Worm (Caenorhabditis elegans) whole organism, L1 larva: ENCODE results near the gene C15H11.10.

Source experiments
- C04F5.9 ChIP-seq: sonication (generic microtip); optimal IDR thresholded peaks from 2 replicates; lab custom pipeline; 2016; ENCODE audit warnings: missing genetic modification characterization, missing compliant biosample characterization
- C34B4.2 ChIP-seq: sonication (generic microtip); optimal IDR thresholded peaks from 2 replicates; lab custom pipeline; 2017; ENCODE audit warnings: mild to moderate bottlenecking, missing genetic modification characterization, missing compliant biosample characterization
- F16B12.6 ChIP-seq: fragments of 150-350 bp; optimal IDR thresholded peaks from 2 replicates; lab custom pipeline; 2014; ENCODE audit warnings: missing biosample characterization, missing genetic modification characterization
- aha-1 ChIP-seq: fragments of 150-350 bp; optimal IDR thresholded peaks from 2 replicates; lab custom pipeline; 2014; ENCODE audit warnings: missing biosample characterization, missing genetic modification characterization
- alr-1 ChIP-seq: fragments of 200-800 bp; sonication (Bioruptor generic); optimal IDR thresholded peaks from 2 replicates; lab custom pipeline; 2018; ENCODE audit warnings: borderline replicate concordance, mild to moderate bottlenecking, missing genetic modification characterization, missing compliant biosample characterization
- aly-2 ChIP-seq: fragments of 150-350 bp; optimal IDR thresholded peaks from 2 replicates; lab custom pipeline; 2014; ENCODE audit warnings: missing biosample characterization, missing genetic modification characterization
- ama-1 ChIP-seq: fragments of 150-350 bp; optimal IDR thresholded peaks from 2 replicates; lab custom pipeline; 2014
- ceh-63 ChIP-seq: fragments of 200-800 bp; sonication (Bioruptor generic); optimal IDR thresholded peaks from 2 replicates; lab custom pipeline; 2018; ENCODE audit warnings: mild to moderate bottlenecking, missing genetic modification characterization, missing compliant biosample characterization
- ceh-8 ChIP-seq: fragments of 200-800 bp; sonication (Bioruptor generic); optimal IDR thresholded peaks from 2 replicates; lab custom pipeline; 2018; ENCODE audit warnings: mild to moderate bottlenecking, missing genetic modification characterization, moderate library complexity, missing compliant biosample characterization
- ces-1 ChIP-seq: fragments of 150-350 bp; optimal IDR thresholded peaks from 2 replicates; lab custom pipeline; 2014; ENCODE audit warnings: missing biosample characterization, missing genetic modification reagents, missing genetic modification characterization
- dsc-1 ChIP-seq: sonication (generic microtip); optimal IDR thresholded peaks from 2 replicates; lab custom pipeline; 2016; ENCODE audit warnings: mild to moderate bottlenecking, missing genetic modification characterization, missing compliant biosample characterization
- efl-1 ChIP-seq, 4 experiments: fragments of 150-350 bp; optimal IDR thresholded peaks in 3 of 4; peaks in 1 of 4; 1 replicate in 1 of 4; 2 replicates in 3 of 4; lab custom pipeline; 2014; ENCODE audit warnings: missing biosample characterization in 2 of 4, missing genetic modification characterization in 2 of 4, missing genetic modification reagents in 2 of 4
- elt-2 ChIP-seq: sonication (generic microtip); optimal IDR thresholded peaks from 2 replicates; lab custom pipeline; 2016; ENCODE audit warnings: missing genetic modification characterization, mild to moderate bottlenecking, inconsistent platforms, missing compliant biosample characterization, missing genetic modification reagents
- fkh-8 ChIP-seq: sonication (generic microtip); optimal IDR thresholded peaks from 2 replicates; lab custom pipeline; 2016; ENCODE audit warnings: mild to moderate bottlenecking, missing genetic modification characterization, missing compliant biosample characterization
- hlh-17 ChIP-seq: fragments of 200-800 bp; sonication (Bioruptor generic); optimal IDR thresholded peaks from 2 replicates; lab custom pipeline; 2018; ENCODE audit warnings: missing genetic modification characterization, mild to moderate bottlenecking, missing compliant biosample characterization, moderate library complexity, borderline replicate concordance
- hlh-4 ChIP-seq: sonication (generic microtip); optimal IDR thresholded peaks from 2 replicates; lab custom pipeline; 2016; ENCODE audit warnings: mild to moderate bottlenecking, missing genetic modification characterization, missing compliant biosample characterization
- lin-14 ChIP-seq: fragments of 200-800 bp; sonication (Bioruptor generic); optimal IDR thresholded peaks from 2 replicates; lab custom pipeline; 2018; ENCODE audit warnings: mild to moderate bottlenecking, missing genetic modification characterization, moderate library complexity, missing compliant biosample characterization
- lin-35 ChIP-seq, 2 experiments: fragments of 150-350 bp; optimal IDR thresholded peaks; 2 replicates each; lab custom pipeline; 2014; ENCODE audit warnings: missing biosample characterization in 2 of 2, missing genetic modification characterization in 2 of 2, missing genetic modification reagents in 2 of 2
- lin-39 ChIP-seq: fragments of 150-350 bp; optimal IDR thresholded peaks from 2 replicates; lab custom pipeline; 2014; ENCODE audit warnings: missing biosample characterization, missing genetic modification reagents, missing genetic modification characterization
- lir-3 ChIP-seq: sonication (generic microtip); optimal IDR thresholded peaks from 2 replicates; lab custom pipeline; 2016; ENCODE audit warnings: mild to moderate bottlenecking, missing genetic modification characterization, moderate library complexity, missing compliant biosample characterization; ENCODE audit not compliant: poor library complexity
- mab-9 ChIP-seq: fragments of 200-800 bp; sonication (Bioruptor generic); IDR thresholded peaks from 2 replicates; pipeline ENCODE4 v1.3.6; 2022; ENCODE audit warnings: missing genetic modification reagents, missing genetic modification characterization, missing compliant biosample characterization
- nhr-11 ChIP-seq: fragments of 150-350 bp; optimal IDR thresholded peaks from 2 replicates; lab custom pipeline; 2014; ENCODE audit warnings: missing biosample characterization, missing genetic modification characterization
- nhr-12 ChIP-seq: sonication (generic microtip); optimal IDR thresholded peaks from 2 replicates; lab custom pipeline; 2017; ENCODE audit warnings: missing biosample characterization, missing genetic modification characterization
- nhr-20 ChIP-seq: sonication (generic microtip); optimal IDR thresholded peaks from 2 replicates; lab custom pipeline; 2016; ENCODE audit warnings: mild to moderate bottlenecking, missing genetic modification characterization, missing compliant biosample characterization
- nhr-237 ChIP-seq: fragments of 150-350 bp; optimal IDR thresholded peaks from 2 replicates; lab custom pipeline; 2014; ENCODE audit warnings: missing biosample characterization, missing genetic modification characterization
- nhr-71 ChIP-seq: sonication (generic microtip); optimal IDR thresholded peaks from 2 replicates; lab custom pipeline; 2016; ENCODE audit warnings: mild to moderate bottlenecking, missing genetic modification characterization, moderate library complexity, missing compliant biosample characterization
- nhr-84 ChIP-seq: sonication (generic microtip); optimal IDR thresholded peaks from 2 replicates; lab custom pipeline; 2017; ENCODE audit warnings: missing biosample characterization, missing genetic modification characterization
- nhr-85 ChIP-seq: sonication (generic microtip); peaks from one replicate; lab custom pipeline; 2016; ENCODE audit warnings: missing genetic modification characterization, inconsistent platforms, missing compliant biosample characterization
- pax-3 ChIP-seq: fragments of 200-800 bp; sonication (Bioruptor generic); optimal IDR thresholded peaks from 2 replicates; lab custom pipeline; 2018; ENCODE audit warnings: mild to moderate bottlenecking, missing genetic modification characterization, moderate library complexity, missing compliant biosample characterization
- pqm-1 ChIP-seq: sonication (generic microtip); optimal IDR thresholded peaks from 3 replicates; lab custom pipeline; 2017; ENCODE audit warnings: missing biosample characterization, missing genetic modification characterization
- snpc-4 ChIP-seq: fragments of 150-350 bp; optimal IDR thresholded peaks from 2 replicates; lab custom pipeline; 2014; ENCODE audit warnings: missing biosample characterization, missing genetic modification characterization
- sptf-1 ChIP-seq: fragments of 150-350 bp; optimal IDR thresholded peaks from 2 replicates; lab custom pipeline; 2014; ENCODE audit warnings: missing biosample characterization, missing genetic modification characterization
- sup-37 ChIP-seq: fragments of 200-800 bp; sonication (Bioruptor generic); optimal IDR thresholded peaks from 2 replicates; lab custom pipeline; 2018; ENCODE audit warnings: mild to moderate bottlenecking, missing genetic modification characterization, missing compliant biosample characterization
- unc-86 ChIP-seq: sonication (generic microtip); optimal IDR thresholded peaks from 2 replicates; lab custom pipeline; 2016; ENCODE audit warnings: missing genetic modification characterization, missing compliant biosample characterization
- ztf-11 ChIP-seq, 2 experiments: sonication (generic microtip); optimal IDR thresholded peaks; 2 replicates each; lab custom pipeline; 2016 to 2017; ENCODE audit warnings: missing genetic modification characterization in 2 of 2, missing biosample characterization in 1 of 2, missing compliant biosample characterization in 1 of 2

C15H11.10 gene

DNA sequence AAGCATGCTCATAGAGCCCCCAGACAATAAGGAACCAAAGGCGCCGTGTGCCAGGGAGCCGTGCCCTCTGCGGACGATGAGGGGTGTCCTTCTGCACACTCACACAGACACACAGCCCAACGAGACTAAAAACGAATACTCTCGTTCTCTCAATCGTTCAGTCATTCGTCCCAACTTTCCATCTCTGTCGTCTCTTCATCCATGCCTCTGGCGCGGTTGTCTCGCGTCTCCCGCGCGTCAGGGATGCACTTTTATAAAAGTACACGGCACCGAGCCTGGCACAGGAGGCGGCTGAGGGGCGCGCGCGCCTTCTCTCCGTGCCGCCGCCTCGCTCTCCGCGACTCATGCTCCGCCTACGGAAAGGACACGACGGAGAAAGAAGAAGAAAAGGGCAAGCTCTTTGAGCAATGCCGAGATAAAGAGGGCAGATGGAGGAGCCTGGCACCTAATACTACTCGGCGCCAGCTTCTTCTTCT lies 25.4 kb upstream of the C15H11.10 start (continued):
- TF ChIP-seq nhr-12 (tag; lab: Kevin White, UChicago) (no peak), ceh-8 (no peak), sup-37 (GFP tag; lab: Kevin White, UChicago) (no peak), lir-3 (tag; lab: Kevin White, UChicago) (no peak), elt-2 (no peak), fkh-8 (peak; percentile 7), alr-1 (tag; lab: Kevin White, UChicago) (no peak), lin-35 (GFP tag; optimal IDR thresholded peaks at IDR 0.05; lab: Kevin White, UChicago) (peak in 1 of 2 experiments; percentile 2)

DNA sequence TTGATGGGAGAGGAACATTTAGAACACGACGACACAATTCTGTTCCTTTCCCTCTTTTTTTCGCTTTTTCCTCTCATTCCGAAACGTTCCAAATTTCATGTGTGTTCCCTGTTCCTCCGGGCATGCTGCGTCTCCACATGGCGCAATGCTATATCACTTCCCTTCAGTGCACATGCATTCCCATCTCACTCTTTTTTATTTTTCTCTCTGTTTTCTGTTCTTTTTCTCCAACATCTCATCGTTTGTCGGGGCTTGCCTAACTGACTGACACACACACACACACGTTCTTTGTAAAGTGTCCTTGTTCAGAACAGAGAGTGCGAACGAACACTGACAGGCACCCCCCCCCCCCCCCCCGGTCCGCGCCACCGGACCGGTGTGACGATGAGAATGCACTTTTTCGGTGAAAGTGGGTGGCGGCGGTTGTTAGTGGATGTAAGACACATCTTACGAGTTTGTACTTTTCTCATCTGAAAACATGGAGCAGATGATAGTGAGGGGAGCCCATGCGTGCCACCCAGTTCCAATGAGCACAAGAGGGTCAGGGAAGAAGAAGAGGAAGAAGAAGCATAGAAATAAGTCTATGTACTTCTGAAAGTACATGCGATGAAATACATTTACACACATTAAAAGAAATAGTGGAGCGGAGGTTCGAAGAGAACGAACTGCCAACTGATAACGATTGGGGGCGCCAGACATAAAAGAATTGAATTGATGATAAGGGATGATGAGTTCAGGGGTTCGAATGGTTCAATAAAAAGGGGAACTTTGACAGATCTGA lies 23.5 kb upstream of the C15H11.10 start:
- no peak for TF ChIP-seq sptf-1 (tag; lab: Kevin White, UChicago)
- TF ChIP-seq snpc-4 (tag; lab: Kevin White, UChicago), result no peak
- TF ChIP-seq hlh-4 (tag; lab: Kevin White, UChicago), result no peak
- no peak for TF ChIP-seq nhr-12 (tag; lab: Kevin White, UChicago)
- TF ChIP-seq nhr-237, result no peak
- no peak for TF ChIP-seq lin-39 (tag; lab: Kevin White, UChicago)
- TF ChIP-seq nhr-20, result no peak

DNA sequence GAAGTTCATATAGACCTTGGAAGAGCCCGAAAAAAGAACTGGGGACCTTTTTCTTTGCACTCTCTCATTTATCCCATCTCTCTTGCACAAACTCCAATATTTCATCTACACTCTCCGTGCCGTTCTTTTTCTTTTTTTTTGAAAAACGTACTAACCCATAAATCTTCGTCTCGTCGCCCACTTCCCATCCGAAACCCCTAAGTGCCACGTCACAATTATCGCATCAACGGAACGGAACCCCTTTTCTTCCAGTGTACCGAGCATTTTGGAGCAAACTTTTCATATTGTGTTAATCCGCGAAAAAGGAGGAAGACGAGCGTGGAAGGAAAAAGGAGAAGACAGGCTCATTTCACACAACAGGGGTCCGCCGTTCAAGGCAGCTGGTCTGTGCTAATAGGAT lies 22.5 kb upstream of the C15H11.10 start:
- no peak for TF ChIP-seq hlh-17 (GFP tag; lab: Kevin White, UChicago)
- TF ChIP-seq efl-1 (optimal IDR thresholded peaks at IDR 0.05; lab: Kevin White, UChicago), result no peak
- TF ChIP-seq efl-1 (GFP tag; optimal IDR thresholded peaks at IDR 0.05 in 1 of 2; lab: Kevin White, UChicago), result peak in 1 of 2 experiments; percentile 69
- TF ChIP-seq pqm-1 (tag; lab: Kevin White, UChicago), result no peak

DNA sequence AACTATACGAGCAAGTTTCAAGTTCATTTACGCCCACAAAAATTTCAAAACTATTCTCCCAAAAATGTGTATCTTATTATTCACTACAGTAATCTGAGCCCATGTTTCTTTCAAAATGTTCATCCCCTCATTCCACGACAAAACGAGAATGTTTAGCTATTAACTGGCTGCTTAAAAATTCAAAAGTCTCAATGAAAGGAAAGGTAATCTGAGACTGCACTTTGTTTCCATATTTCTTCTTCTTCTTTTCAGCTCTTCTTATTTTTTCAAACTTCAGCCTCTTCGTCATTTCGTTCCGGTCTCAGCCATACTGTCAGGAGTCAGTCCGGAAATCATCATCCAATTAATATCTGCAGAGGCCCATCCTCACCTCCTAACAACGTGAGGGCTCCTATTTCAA lies 19.2 kb upstream of the C15H11.10 start, which contains the start of gene unc-39:
Gene unc-39, plus strand, starts transcription at position 301 of the 400 bp plus-strand sequence.
- TF ChIP-seq C34B4.2 (tag; lab: Kevin White, UChicago) (no peak), ceh-63 (GFP tag; lab: Kevin White, UChicago) (no peak), lin-14 (GFP tag; lab: Kevin White, UChicago) (no peak), unc-86 (tag; lab: Kevin White, UChicago) (no peak)
- TF ChIP-seq, all 84 proteins: peak for 0

DNA sequence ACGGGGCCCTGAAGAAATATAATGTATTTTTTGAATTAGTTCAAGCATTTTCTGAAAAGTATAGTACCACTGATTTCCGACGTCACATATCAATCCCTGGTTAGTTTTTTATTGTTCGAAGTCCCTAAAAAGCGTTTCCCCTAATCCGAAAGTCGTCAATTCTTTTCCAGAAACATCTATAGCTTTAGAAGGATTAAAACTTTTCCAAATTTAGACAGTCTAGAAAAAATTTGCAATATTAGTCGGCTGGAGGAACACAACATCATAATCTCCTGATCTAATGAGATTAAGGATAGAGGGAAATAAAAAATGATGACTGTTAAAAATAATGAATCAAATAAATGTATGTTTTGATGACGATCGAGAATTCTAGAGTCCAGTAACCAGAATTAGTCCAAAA lies 13.9 kb upstream of the C15H11.10 start:
- TF ChIP-seq aha-1 (no peak), nhr-85 (tag; lab: Kevin White, UChicago) (no peak), C04F5.9 (tag; lab: Kevin White, UChicago) (no peak), F16B12.6 (tag; lab: Kevin White, UChicago) (no peak), aly-2 (no peak), nhr-11 (no peak), pax-3 (tag; lab: Kevin White, UChicago) (peak; percentile 13), ama-1 (lab: Kevin White, UChicago) (no peak), ztf-11 (tag; optimal IDR thresholded peaks at IDR 0.05; lab: Kevin White, UChicago) (no peak), nhr-84 (no peak), mab-9 (GFP tag; lab: Robert Waterston, UW) (no peak), nhr-71 (tag; lab: Kevin White, UChicago) (no peak), dsc-1 (peak; percentile 85), ces-1 (no peak), nhr-12 (tag; lab: Kevin White, UChicago) (no peak)
